Worm (Caenorhabditis elegans) whole organism, L3 larva: ENCODE results near the gene H06I04.3.

ENCODE experiments used
- eor-1 ChIP-seq, 2 experiments: fragments of 150-350 bp; optimal IDR thresholded peaks; 2 replicates each; lab custom pipeline; 2014 to 2018; ENCODE audit warnings: missing biosample characterization in 2 of 2, missing genetic modification characterization in 2 of 2
- fkh-10 ChIP-seq: sonication (generic microtip); optimal IDR thresholded peaks from 2 replicates; lab custom pipeline; 2017; ENCODE audit warnings: missing biosample characterization, missing genetic modification reagents, missing genetic modification characterization
- tbx-2 ChIP-seq: sonication (generic microtip); optimal IDR thresholded peaks from 2 replicates; lab custom pipeline; 2016; ENCODE audit warnings: mild to moderate bottlenecking, missing genetic modification characterization, missing compliant biosample characterization

ce11 chrIII:3094694-3095093, 24.4 kb downstream of the H06I04.3 start:
- no peak for TF ChIP-seq tbx-2 (tag; lab: Kevin White, UChicago)
- TF ChIP-seq fkh-10 (GFP tag; lab: Kevin White, UChicago): no peak
- no peak for TF ChIP-seq eor-1 (tag; optimal IDR thresholded peaks at IDR 0.05; lab: Kevin White, UChicago)
